Worm (Caenorhabditis elegans): ENCODE measurements around the gene cex-1.

DNA sequence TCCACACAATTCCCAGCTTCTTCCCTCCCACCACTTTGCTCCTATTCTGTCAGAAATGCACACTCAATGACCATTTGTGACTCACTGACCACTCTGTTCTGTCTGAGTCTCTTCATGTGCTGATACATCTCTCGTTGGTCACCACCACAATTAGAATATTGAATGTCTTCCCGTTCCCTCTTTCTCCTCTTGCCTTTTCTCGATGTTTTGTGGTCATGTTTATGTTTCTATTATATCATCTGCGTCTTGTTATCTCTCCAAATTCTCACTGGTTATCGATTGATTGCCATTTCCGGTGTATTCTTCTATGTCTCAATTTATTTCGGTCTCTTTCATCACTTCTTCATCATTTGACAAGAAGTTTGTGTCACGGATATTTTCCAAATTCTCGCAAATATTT, 13.4 kb downstream of the cex-1 start:
- TF ChIP-seq F13C5.2 (tag; optimal IDR thresholded peaks at IDR 0.05) (no peak), ets-7 (tag; optimal IDR thresholded peaks at IDR 0.05) (no peak), tbx-37 (GFP tag; conservative IDR thresholded peaks at IDR 0.05) (no peak), flt-1 (GFP tag; IDR thresholded peaks at IDR 0.05) (no peak), ceh-13 (GFP tag; optimal IDR thresholded peaks at IDR 0.05) (no peak), ama-1 (optimal IDR thresholded peaks at IDR 0.05) (no peak), hmbx-1 (tag; optimal IDR thresholded peaks at IDR 0.05) (no peak), tra-4 (tag; optimal IDR thresholded peaks at IDR 0.05) (no peak), sea-1 (GFP tag; conservative IDR thresholded peaks at IDR 0.05) (no peak), hmg-4 (GFP tag; optimal IDR thresholded peaks at IDR 0.05) (no peak), ceh-36 (tag; optimal IDR thresholded peaks at IDR 0.05) (no peak)

Data from whole organism, early embryonic.